Worm (Caenorhabditis elegans) whole organism, L2 larva: ENCODE data around the gene puf-7.
A peak's percentile ranks its signal among the peaks of the same experiment; 100 is the strongest.

ENCODE experiments used
- C34F6.9 ChIP-seq: fragments of 150-350 bp; optimal IDR thresholded peaks from 2 replicates; lab custom pipeline; 2014; ENCODE audit warnings: missing biosample characterization, missing genetic modification characterization
- alr-1 ChIP-seq: fragments of 150-350 bp; optimal IDR thresholded peaks from 2 replicates; lab custom pipeline; 2014; ENCODE audit warnings: missing biosample characterization, missing genetic modification characterization
- ceh-16 ChIP-seq: fragments of 150-350 bp; optimal IDR thresholded peaks from 2 replicates; lab custom pipeline; 2014; ENCODE audit warnings: missing biosample characterization, missing genetic modification characterization
- elt-3 ChIP-seq: sonication (generic microtip); optimal IDR thresholded peaks from 2 replicates; lab custom pipeline; 2017; ENCODE audit warnings: missing biosample characterization, missing genetic modification characterization
- gmeb-1 ChIP-seq: fragments of 150-350 bp; optimal IDR thresholded peaks from 2 replicates; lab custom pipeline; 2014; ENCODE audit warnings: missing biosample characterization, missing genetic modification characterization
- lin-13 ChIP-seq: fragments of 150-350 bp; optimal IDR thresholded peaks from 2 replicates; lab custom pipeline; 2014; ENCODE audit warnings: missing biosample characterization, missing genetic modification reagents, missing genetic modification characterization
- lsy-2 ChIP-seq, 2 experiments: fragments of 150-350 bp in 1 of 2; sonication (generic microtip) in 1 of 2; optimal IDR thresholded peaks; 2 replicates each; lab custom pipeline; 2014 to 2017; ENCODE audit warnings: missing biosample characterization in 2 of 2, missing genetic modification characterization in 2 of 2
- mdl-1 ChIP-seq, 2 experiments: fragments of 150-350 bp in 1 of 2; sonication (generic microtip) in 1 of 2; optimal IDR thresholded peaks; 2 replicates each; lab custom pipeline; 2017; ENCODE audit warnings: missing biosample characterization in 2 of 2, missing genetic modification characterization in 2 of 2
- nhr-129 ChIP-seq: fragments of 150-350 bp; optimal IDR thresholded peaks from 2 replicates; lab custom pipeline; 2014; ENCODE audit warnings: missing biosample characterization, missing genetic modification characterization
- nhr-25 ChIP-seq: fragments of 150-350 bp; sonication (generic microtip); optimal IDR thresholded peaks from 3 replicates; lab custom pipeline; 2014; ENCODE audit warnings: missing biosample characterization, missing genetic modification characterization
- nhr-6 ChIP-seq: fragments of 150-350 bp; optimal IDR thresholded peaks from 2 replicates; lab custom pipeline; 2014; ENCODE audit warnings: missing biosample characterization, missing genetic modification characterization
- snpc-4 ChIP-seq: fragments of 150-350 bp; optimal IDR thresholded peaks from 2 replicates; lab custom pipeline; 2014; ENCODE audit warnings: missing biosample characterization, missing genetic modification characterization
- unc-62 ChIP-seq: fragments of 150-350 bp; optimal IDR thresholded peaks from 2 replicates; lab custom pipeline; 2014; ENCODE audit warnings: missing biosample characterization, missing genetic modification reagents, missing genetic modification characterization
- ztf-11 ChIP-seq: sonication (generic microtip); optimal IDR thresholded peaks from 2 replicates; lab custom pipeline; 2017; ENCODE audit warnings: missing biosample characterization, missing genetic modification characterization

The puf-7 gene

ce11 chrIV:5534596-5534995 lies 48.1 kb downstream of the puf-7 start:
- no peak for TF ChIP-seq nhr-25 (tag; lab: Kevin White, UChicago)
- TF ChIP-seq mdl-1 (tag; optimal IDR thresholded peaks at IDR 0.05; lab: Kevin White, UChicago), result no peak
- no peak for TF ChIP-seq lin-13 (GFP tag; lab: Kevin White, UChicago)
- no peak for TF ChIP-seq elt-3 (tag; lab: Kevin White, UChicago)

- TF ChIP-seq C34F6.9 (peak; percentile 10), snpc-4 (no peak), ceh-16 (tag; lab: Kevin White, UChicago) (no peak), lin-13 (GFP tag; lab: Kevin White, UChicago) (no peak), nhr-6 (tag; lab: Kevin White, UChicago) (no peak), ztf-11 (tag; lab: Kevin White, UChicago) (no peak), unc-62 (GFP tag; lab: Kevin White, UChicago) (no peak)
These were observed 49.3 kb downstream of the puf-7 start for ce11 chrIV:5535780-5536179.

- TF ChIP-seq alr-1 (tag; lab: Kevin White, UChicago), result no peak
- TF ChIP-seq nhr-129, result peak; percentile 19
- peak; percentile 3 for TF ChIP-seq gmeb-1 (tag; lab: Kevin White, UChicago)
- no peak for TF ChIP-seq lsy-2 (tag; optimal IDR thresholded peaks at IDR 0.05; lab: Kevin White, UChicago)
- TF ChIP-seq mdl-1 (tag; optimal IDR thresholded peaks at IDR 0.05; lab: Kevin White, UChicago), result no peak
- peak; percentile 47 for TF ChIP-seq C34F6.9
These were observed 51.5 kb downstream of the puf-7 start, which contains the start of the genes fem-1 and drp-1 for ce11 chrIV:5537813-5538538. TSS of gene fem-1 (minus strand) at chrIV:5537962. TSS of gene drp-1 (plus strand) at chrIV:5538488.
